Fruit fly (Drosophila melanogaster) whole organism, embryonic: ENCODE measurements around the gene Glys.

ENCODE experiments used
- BEAF-32 ChIP-seq: fragments of 200-800 bp; sonication (Bioruptor generic); optimal IDR thresholded peaks from 3 replicates; lab custom pipeline; 2017; ENCODE audit warnings: missing biosample characterization, missing genetic modification characterization, mild to moderate bottlenecking, moderate library complexity, missing genetic modification reagents
- Bteb2 ChIP-seq: fragments of 200-800 bp; sonication (Bioruptor generic); optimal IDR thresholded peaks from 2 replicates; lab custom pipeline; 2016; ENCODE audit warnings: missing biosample characterization, missing genetic modification characterization
- CG10147 ChIP-seq: fragments of 200-800 bp; sonication (Bioruptor generic); optimal IDR thresholded peaks from 2 replicates; lab custom pipeline; 2019; ENCODE audit warnings: missing biosample characterization, mild to moderate bottlenecking, missing genetic modification characterization, moderate library complexity
- CG10431 ChIP-seq: fragments of 200-800 bp; sonication (Bioruptor generic); optimal IDR thresholded peaks from 3 replicates; lab custom pipeline; 2018; ENCODE audit warnings: missing biosample characterization, mild to moderate bottlenecking, missing genetic modification characterization
- CG12071 ChIP-seq: fragments of 200-800 bp; sonication (Bioruptor generic); optimal IDR thresholded peaks from 3 replicates; lab custom pipeline; 2018; ENCODE audit warnings: missing biosample characterization, mild to moderate bottlenecking, missing genetic modification characterization
- CG12942 ChIP-seq: fragments of 200-800 bp; sonication (Bioruptor generic); optimal IDR thresholded peaks from 3 replicates; lab custom pipeline; 2016; ENCODE audit warnings: missing biosample characterization, missing genetic modification characterization
- CG13296 ChIP-seq: fragments of 200-800 bp; sonication (Bioruptor generic); optimal IDR thresholded peaks from 3 replicates; lab custom pipeline; 2018; ENCODE audit warnings: missing biosample characterization, mild to moderate bottlenecking, missing genetic modification characterization
- CG13894 ChIP-seq: fragments of 200-800 bp; sonication (Bioruptor generic); optimal IDR thresholded peaks from 3 replicates; lab custom pipeline; 2018; ENCODE audit warnings: missing biosample characterization, mild to moderate bottlenecking, missing genetic modification characterization, moderate library complexity
- CG14441 ChIP-seq: fragments of 200-800 bp; sonication (Bioruptor generic); IDR thresholded peaks from 2 replicates; pipeline ENCODE4 v1.3.6; 2022; ENCODE audit warnings: missing biosample characterization, missing genetic modification characterization
- CG17385 ChIP-seq: fragments of 200-800 bp; sonication (Bioruptor generic); optimal IDR thresholded peaks from 3 replicates; lab custom pipeline; 2018; ENCODE audit warnings: missing biosample characterization, mild to moderate bottlenecking, missing genetic modification characterization
- CG17612 ChIP-seq: fragments of 200-800 bp; sonication (Bioruptor generic); IDR thresholded peaks from 2 replicates; pipeline ENCODE4 v1.3.6; 2022; ENCODE audit warnings: missing biosample characterization, missing genetic modification characterization
- CG17802 ChIP-seq: fragments of 200-800 bp; sonication (Bioruptor generic); optimal IDR thresholded peaks from 2 replicates; lab custom pipeline; 2018; ENCODE audit warnings: missing biosample characterization, mild to moderate bottlenecking, missing genetic modification characterization, moderate library complexity
- CG18262 ChIP-seq: fragments of 200-800 bp; optimal IDR thresholded peaks from 3 replicates; lab custom pipeline; 2019; ENCODE audit warnings: missing biosample characterization, mild to moderate bottlenecking, missing genetic modification characterization, moderate library complexity
- CG2889 ChIP-seq: fragments of 200-800 bp; sonication (Bioruptor generic); IDR thresholded peaks from 3 replicates; pipeline ENCODE4 v1.3.6; 2022; ENCODE audit warnings: missing biosample characterization, missing genetic modification characterization
- CG31388 ChIP-seq: fragments of 200-800 bp; sonication (Bioruptor generic); optimal IDR thresholded peaks from 2 replicates; lab custom pipeline; 2016; ENCODE audit warnings: missing biosample characterization, missing genetic modification characterization
- CG4424 ChIP-seq: fragments of 200-800 bp; sonication (Bioruptor generic); optimal IDR thresholded peaks from 3 replicates; lab custom pipeline; 2016; ENCODE audit warnings: missing biosample characterization, missing genetic modification characterization
- CG4854 ChIP-seq: fragments of 200-800 bp; sonication (Bioruptor generic); optimal IDR thresholded peaks from 2 replicates; lab custom pipeline; 2016; ENCODE audit warnings: missing biosample characterization, missing genetic modification characterization, inconsistent platforms
- CG6683 ChIP-seq: fragments of 200-800 bp; sonication (Bioruptor generic); optimal IDR thresholded peaks from 2 replicates; lab custom pipeline; 2017; ENCODE audit warnings: missing biosample characterization, mild to moderate bottlenecking, missing genetic modification characterization, missing genetic modification reagents
- CG7928 ChIP-seq: fragments of 200-800 bp; sonication (Bioruptor generic); optimal IDR thresholded peaks from 2 replicates; lab custom pipeline; 2017; ENCODE audit warnings: missing biosample characterization, mild to moderate bottlenecking, missing genetic modification characterization
- CG8478 ChIP-seq: fragments of >200 bp; optimal IDR thresholded peaks from 2 replicates; lab custom pipeline; 2018
- CG8944 ChIP-seq: fragments of 200-800 bp; sonication (Bioruptor generic); optimal IDR thresholded peaks from 3 replicates; lab custom pipeline; 2016; ENCODE audit warnings: missing biosample characterization, missing genetic modification characterization
- CG9797 ChIP-seq: fragments of 200-800 bp; sonication (Bioruptor generic); optimal IDR thresholded peaks from 3 replicates; lab custom pipeline; 2018; ENCODE audit warnings: missing biosample characterization, mild to moderate bottlenecking, missing genetic modification characterization
- Camta ChIP-seq: fragments of 200-800 bp; sonication (Bioruptor generic); optimal IDR thresholded peaks from 2 replicates; lab custom pipeline; 2016; ENCODE audit warnings: missing biosample characterization, missing genetic modification characterization
- CkIIα-i1 ChIP-seq: fragments of 200-800 bp; sonication (Bioruptor generic); IDR thresholded peaks from 2 replicates; pipeline ENCODE4 v1.3.6; 2022; ENCODE audit warnings: missing biosample characterization, missing genetic modification characterization
- Dad ChIP-seq: fragments of 200-800 bp; sonication (Bioruptor generic); optimal IDR thresholded peaks from 3 replicates; lab custom pipeline; 2016; ENCODE audit warnings: missing biosample characterization, missing genetic modification characterization
- Dek ChIP-seq: fragments of 200-800 bp; sonication (Bioruptor generic); optimal IDR thresholded peaks from 3 replicates; lab custom pipeline; 2019; ENCODE audit warnings: missing biosample characterization, mild to moderate bottlenecking, missing genetic modification characterization, moderate library complexity
- Dip3 ChIP-seq: fragments of 200-800 bp; sonication (Bioruptor generic); optimal IDR thresholded peaks from 3 replicates; lab custom pipeline; 2016; ENCODE audit warnings: missing biosample characterization, missing genetic modification characterization
- Doc2 ChIP-seq: fragments of 200-800 bp; sonication (Bioruptor generic); IDR thresholded peaks from 2 replicates; pipeline ENCODE4 v1.3.6; 2022; ENCODE audit warnings: missing biosample characterization, missing genetic modification characterization
- Dp ChIP-seq: fragments of 200-800 bp; sonication (Bioruptor generic); optimal IDR thresholded peaks from 2 replicates; lab custom pipeline; 2018; ENCODE audit warnings: missing biosample characterization, mild to moderate bottlenecking, missing genetic modification characterization, moderate library complexity
- HHEX ChIP-seq: fragments of 200-800 bp; sonication (Bioruptor generic); optimal IDR thresholded peaks from 3 replicates; lab custom pipeline; 2017; ENCODE audit warnings: missing biosample characterization, mild to moderate bottlenecking, missing genetic modification characterization, missing genetic modification reagents
- Hr51 ChIP-seq, 2 experiments: fragments of 200-800 bp; sonication (Bioruptor generic); optimal IDR thresholded peaks; 2 replicates in 1 of 2; 3 replicates in 1 of 2; lab custom pipeline; 2016 to 2018; ENCODE audit warnings: missing biosample characterization in 2 of 2, missing genetic modification characterization in 2 of 2, mild to moderate bottlenecking in 1 of 2, moderate library complexity in 1 of 2
- Meics ChIP-seq: fragments of 200-800 bp; sonication (Bioruptor generic); optimal IDR thresholded peaks from 2 replicates; lab custom pipeline; 2017; ENCODE audit warnings: missing biosample characterization, mild to moderate bottlenecking, missing genetic modification characterization
- Rfx ChIP-seq: fragments of 200-800 bp; sonication (Bioruptor generic); IDR thresholded peaks from 2 replicates; pipeline ENCODE4 v1.3.6; 2022; ENCODE audit warnings: missing biosample characterization, missing genetic modification characterization
- TFAM ChIP-seq: fragments of 200-800 bp; sonication (Bioruptor generic); optimal IDR thresholded peaks from 2 replicates; lab custom pipeline; 2017; ENCODE audit warnings: missing biosample characterization, missing genetic modification characterization, inconsistent platforms
- Tbp ChIP-seq: fragments of >200 bp; optimal IDR thresholded peaks from 2 replicates; lab custom pipeline; 2018; ENCODE audit warnings: missing biosample characterization, missing genetic modification characterization
- cad ChIP-seq: fragments of >200 bp; optimal IDR thresholded peaks from 2 replicates; lab custom pipeline; 2017; ENCODE audit warnings: missing biosample characterization, missing genetic modification characterization
- chm ChIP-seq: fragments of 200-800 bp; sonication (Bioruptor generic); IDR thresholded peaks from 2 replicates; pipeline ENCODE4 v1.3.6; 2022; ENCODE audit warnings: missing biosample characterization, missing genetic modification characterization
- croc ChIP-seq: fragments of 200-800 bp; sonication (Bioruptor generic); conservative IDR thresholded peaks from 3 replicates; pipeline ENCODE4 v1.3.6; 2022; ENCODE audit warnings: missing biosample characterization, missing genetic modification characterization
- dpn ChIP-seq, 2 experiments: fragments of 200-800 bp; sonication (Bioruptor generic); optimal IDR thresholded peaks; 3 replicates each; lab custom pipeline; 2016; ENCODE audit warnings: missing biosample characterization in 2 of 2, missing genetic modification characterization in 2 of 2
- ftz-f1 ChIP-seq: fragments of 200-800 bp; sonication (Bioruptor generic); optimal IDR thresholded peaks from 2 replicates; lab custom pipeline; 2016; ENCODE audit warnings: missing biosample characterization, missing genetic modification characterization
- gcm2 ChIP-seq: fragments of 200-800 bp; sonication (Bioruptor generic); optimal IDR thresholded peaks from 2 replicates; lab custom pipeline; 2016; ENCODE audit warnings: missing biosample characterization, missing genetic modification characterization
- hb ChIP-seq: fragments of 200-800 bp; sonication (Bioruptor generic); IDR thresholded peaks from 3 replicates; pipeline ENCODE4 v1.3.6; 2022; ENCODE audit warnings: missing biosample characterization, missing genetic modification characterization; ENCODE audit not compliant: partially characterized antibody
- kay ChIP-seq: fragments of 200-800 bp; sonication (Bioruptor generic); optimal IDR thresholded peaks from 2 replicates; lab custom pipeline; 2016; ENCODE audit warnings: missing biosample characterization, missing genetic modification characterization
- knrl ChIP-seq: fragments of 200-800 bp; sonication (Bioruptor generic); IDR thresholded peaks from 3 replicates; pipeline ENCODE4 v1.3.6; 2022; ENCODE audit warnings: missing biosample characterization, missing genetic modification characterization; ENCODE audit not compliant: partially characterized antibody
- stc ChIP-seq: fragments of 200-800 bp; sonication (Bioruptor generic); IDR thresholded peaks from 2 replicates; pipeline ENCODE4 v1.3.6; 2022; ENCODE audit warnings: missing biosample characterization, missing genetic modification characterization
- tll ChIP-seq, 2 experiments: fragments of 200-800 bp in 1 of 2; fragments of >200 bp in 1 of 2; sonication (Bioruptor generic) in 1 of 2; optimal IDR thresholded peaks; 2 replicates each; lab custom pipeline; 2017 to 2019; ENCODE audit warnings: missing biosample characterization in 2 of 2, missing genetic modification characterization in 2 of 2, mild to moderate bottlenecking in 1 of 2, moderate library complexity in 1 of 2
- vfl ChIP-seq: fragments of 200-800 bp; sonication (Bioruptor generic); optimal IDR thresholded peaks from 2 replicates; lab custom pipeline; 2016; ENCODE audit warnings: missing biosample characterization, missing genetic modification characterization
- vvl ChIP-seq: fragments of 200-800 bp; sonication (Bioruptor generic); IDR thresholded peaks from 2 replicates; pipeline ENCODE4 v1.3.6; 2022; ENCODE audit warnings: missing biosample characterization, missing genetic modification characterization
- wek ChIP-seq: fragments of 200-800 bp; sonication (Bioruptor generic); optimal IDR thresholded peaks from 3 replicates; lab custom pipeline; 2018; ENCODE audit warnings: missing biosample characterization, mild to moderate bottlenecking, missing genetic modification characterization, moderate library complexity
- zfh1 ChIP-seq: fragments of 200-800 bp; sonication (Bioruptor generic); IDR thresholded peaks from 3 replicates; pipeline ENCODE4 v1.3.6; 2022; ENCODE audit warnings: missing biosample characterization, missing genetic modification characterization

Gene Glys

DNA sequence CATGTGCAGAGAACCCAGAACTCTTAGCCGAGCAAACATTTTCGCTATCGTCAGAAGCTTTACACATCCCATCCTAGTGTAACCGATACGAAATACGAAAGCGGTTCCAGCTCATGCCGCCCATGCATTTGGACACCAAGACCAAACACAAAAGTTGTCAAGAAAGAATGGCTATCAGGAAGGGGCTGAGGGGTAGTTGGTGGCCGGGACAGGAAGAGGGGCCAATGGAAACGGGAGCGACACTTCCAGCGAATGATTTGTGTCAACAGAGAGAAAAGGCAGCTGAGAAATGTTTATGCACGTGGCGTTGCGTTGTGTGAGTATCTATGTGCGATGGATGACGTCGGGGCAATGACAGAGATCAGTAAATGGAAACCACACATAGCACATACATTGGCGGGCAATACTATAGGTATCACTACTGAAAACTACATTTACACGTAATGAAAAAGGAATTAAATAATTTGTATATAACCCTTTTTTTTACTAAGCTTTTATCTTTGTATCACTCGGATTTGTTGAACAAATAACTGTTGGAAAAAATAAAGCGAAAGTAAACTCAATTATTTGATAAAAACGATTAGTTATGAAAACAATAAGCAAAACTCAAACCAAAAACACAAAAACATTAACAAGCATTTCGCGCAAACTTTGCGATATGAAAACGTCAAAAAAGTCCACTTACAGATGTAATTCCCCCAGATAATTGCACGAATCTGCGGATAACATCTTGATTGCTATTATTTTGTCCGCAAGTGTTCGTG is 32.7 kb downstream of the Glys start (continued):
- TF ChIP-seq CG17802 (tag; lab: Kevin White, UChicago) (no peak), BEAF-32 (GFP tag; lab: Kevin White, UChicago) (no peak), Meics (peak; percentile 28), vvl (GFP tag; lab: Robert Waterston, UW) (no peak), zfh1 (GFP tag; lab: Robert Waterston, UW) (no peak), Dek (tag; lab: Kevin White, UChicago) (no peak), Dp (GFP tag; lab: Kevin White, UChicago) (no peak), CkIIα-i1 (GFP tag; lab: Robert Waterston, UW) (no peak), CG12071 (GFP tag; lab: Kevin White, UChicago) (no peak), CG31388 (GFP tag; lab: Kevin White, UChicago) (no peak), chm (GFP tag; lab: Robert Waterston, UW) (no peak), CG17385 (GFP tag; lab: Kevin White, UChicago) (peak; percentile 6), CG13894 (tag; lab: Kevin White, UChicago) (no peak), CG10147 (GFP tag; lab: Kevin White, UChicago) (no peak), dpn (GFP tag; optimal IDR thresholded peaks at IDR 0.05; lab: Kevin White, UChicago) (peak in 1 of 2 experiments; percentile 9), Rfx (GFP tag; lab: Robert Waterston, UW) (no peak), tll (GFP tag; optimal IDR thresholded peaks at IDR 0.05; lab: Kevin White, UChicago) (no peak), vfl (GFP tag; lab: Kevin White, UChicago) (no peak), stc (GFP tag; lab: Robert Waterston, UW) (no peak), CG2889 (GFP tag; lab: Robert Waterston, UW) (no peak), kay (GFP tag; lab: Kevin White, UChicago) (no peak), TFAM (GFP tag; lab: Kevin White, UChicago) (no peak), CG4424 (GFP tag; lab: Kevin White, UChicago) (peak; percentile 45), CG17612 (GFP tag; lab: Robert Waterston, UW) (no peak), CG13296 (GFP tag; lab: Kevin White, UChicago) (no peak), Tbp (GFP tag; lab: Kevin White, UChicago) (no peak), gcm2 (no peak), Dip3 (GFP tag; lab: Kevin White, UChicago) (no peak), cad (GFP tag; lab: Kevin White, UChicago) (no peak), Bteb2 (no peak), CG6683 (GFP tag; lab: Kevin White, UChicago) (no peak), CG8944 (no peak), ftz-f1 (no peak), Dad (no peak), CG7928 (GFP tag; lab: Kevin White, UChicago) (no peak), HHEX (GFP tag; lab: Kevin White, UChicago) (no peak), CG14441 (GFP tag; lab: Robert Waterston, UW) (no peak), Camta (GFP tag; lab: Kevin White, UChicago) (peak; percentile 29), CG9797 (no peak), CG4854 (GFP tag; lab: Kevin White, UChicago) (no peak), hb (no peak), Hr51 (GFP tag; optimal IDR thresholded peaks at IDR 0.05; lab: Kevin White, UChicago) (peak in 1 of 2 experiments; percentile 60), CG12942 (GFP tag; lab: Kevin White, UChicago) (no peak), CG18262 (tag; lab: Kevin White, UChicago) (peak; percentile 76), Doc2 (GFP tag; lab: Robert Waterston, UW) (no peak), knrl (GFP tag; lab: Robert Waterston, UW) (no peak), CG10431 (GFP tag; lab: Kevin White, UChicago) (no peak), croc (GFP tag; lab: Robert Waterston, UW) (peak; percentile 28; the same call in 1 of the 3 replicates), wek (GFP tag; lab: Kevin White, UChicago) (no peak), CG8478 (lab: Kevin White, UChicago) (no peak)
